Worm (Caenorhabditis elegans) whole organism, L4 larva: ENCODE measurements around the gene ins-21.
A peak's percentile ranks its signal among the peaks of the same experiment; 100 is the strongest.

Source experiments
- R02D3.7 ChIP-seq: fragments of 150-350 bp; sonication (generic microtip); optimal IDR thresholded peaks from 3 replicates; lab custom pipeline; 2014; ENCODE audit warnings: missing biosample characterization, missing genetic modification characterization
- T20F7.1 ChIP-seq: fragments of 200-800 bp; sonication (Bioruptor generic); optimal IDR thresholded peaks from 2 replicates; lab custom pipeline; 2018; ENCODE audit warnings: mild to moderate bottlenecking, missing genetic modification characterization, missing compliant biosample characterization
- T26A8.4 ChIP-seq: fragments of 200-800 bp; sonication (Bioruptor generic); IDR thresholded peaks from 2 replicates; pipeline ENCODE4 v1.3.6; 2022; ENCODE audit warnings: missing genetic modification characterization, missing compliant biosample characterization
- Y5F2A.4 ChIP-seq: fragments of 200-800 bp; sonication (Bioruptor generic); optimal IDR thresholded peaks from 2 replicates; lab custom pipeline; 2018; ENCODE audit warnings: mild to moderate bottlenecking, missing genetic modification characterization, missing compliant biosample characterization
- ZK546.5 ChIP-seq, 2 experiments: sonication (generic microtip); optimal IDR thresholded peaks; 2 replicates each; lab custom pipeline; 2017; ENCODE audit warnings: missing biosample characterization in 2 of 2, missing genetic modification characterization in 2 of 2
- ama-1 ChIP-seq: fragments of 150-350 bp; optimal IDR thresholded peaks from 2 replicates; lab custom pipeline; 2014; ENCODE audit warnings: inconsistent platforms, mixed read lengths
- ctbp-1 ChIP-seq: fragments of 200-800 bp; sonication (Bioruptor generic); IDR thresholded peaks from 2 replicates; pipeline ENCODE4 v1.3.6; 2022; ENCODE audit warnings: missing genetic modification reagents, missing genetic modification characterization, missing compliant biosample characterization
- dmd-6 ChIP-seq: fragments of 200-800 bp; sonication (Bioruptor generic); IDR thresholded peaks from 2 replicates; pipeline ENCODE4 v1.3.6; 2022; ENCODE audit warnings: missing genetic modification reagents, missing genetic modification characterization, missing compliant biosample characterization
- dpl-1 ChIP-seq: fragments of 150-350 bp; optimal IDR thresholded peaks from 2 replicates; lab custom pipeline; 2014; ENCODE audit warnings: missing biosample characterization, missing genetic modification reagents, missing genetic modification characterization
- lim-7 ChIP-seq: fragments of 200-800 bp; sonication (Bioruptor generic); IDR thresholded peaks from 2 replicates; pipeline ENCODE4 v1.3.6; 2022; ENCODE audit warnings: missing genetic modification characterization, missing compliant biosample characterization
- lin-1 ChIP-seq: fragments of 200-800 bp; sonication (Bioruptor generic); IDR thresholded peaks from 2 replicates; pipeline ENCODE4 v1.3.6; 2022; ENCODE audit warnings: missing genetic modification reagents, missing genetic modification characterization, missing compliant biosample characterization
- mes-2 ChIP-seq: sonication (generic microtip); optimal IDR thresholded peaks from 2 replicates; lab custom pipeline; 2016; ENCODE audit warnings: missing genotype, mild to moderate bottlenecking, missing genetic modification characterization, missing compliant biosample characterization; ENCODE audit not compliant: poor library complexity, severe bottlenecking
- nhr-111 ChIP-seq: fragments of 200-800 bp; sonication (Bioruptor generic); optimal IDR thresholded peaks from 2 replicates; lab custom pipeline; 2018; ENCODE audit warnings: mild to moderate bottlenecking, missing genetic modification characterization, missing compliant biosample characterization
- nhr-28 ChIP-seq: fragments of 150-350 bp; optimal IDR thresholded peaks from 2 replicates; lab custom pipeline; 2014; ENCODE audit warnings: missing biosample characterization, missing genetic modification characterization
- nhr-6 ChIP-seq: fragments of 150-350 bp; optimal IDR thresholded peaks from 2 replicates; lab custom pipeline; 2014; ENCODE audit warnings: missing biosample characterization, missing genetic modification characterization
- nhr-77 ChIP-seq: fragments of 150-350 bp; optimal IDR thresholded peaks from 2 replicates; lab custom pipeline; 2014; ENCODE audit warnings: missing biosample characterization, missing genetic modification characterization
- php-3 ChIP-seq: fragments of 200-800 bp; sonication (Bioruptor generic); IDR thresholded peaks from 2 replicates; pipeline ENCODE4 v1.3.6; 2022; ENCODE audit warnings: missing genetic modification reagents, missing genetic modification characterization, missing compliant biosample characterization
- snpc-4 ChIP-seq: fragments of 150-350 bp; optimal IDR thresholded peaks from 2 replicates; lab custom pipeline; 2014; ENCODE audit warnings: missing biosample characterization, missing genetic modification characterization
- tag-97 ChIP-seq: fragments of 200-800 bp; sonication (Bioruptor generic); IDR thresholded peaks from 2 replicates; pipeline ENCODE4 v1.3.6; 2022; ENCODE audit warnings: missing genetic modification characterization, missing compliant biosample characterization
- unc-62 ChIP-seq, 3 experiments: fragments of 150-350 bp in 1 of 3; sonication (generic microtip); optimal IDR thresholded peaks in 2 of 3; peaks in 1 of 3; 1 replicate in 1 of 3; 2 replicates in 2 of 3; lab custom pipeline; 2014 to 2017; ENCODE audit warnings: missing biosample characterization in 3 of 3, missing genetic modification characterization in 3 of 3, missing genetic modification reagents in 3 of 3, missing genotype in 1 of 3
- vab-7 ChIP-seq: fragments of 200-800 bp; sonication (Bioruptor generic); IDR thresholded peaks from 2 replicates; pipeline ENCODE4 v1.3.6; 2022; ENCODE audit warnings: missing genetic modification reagents, missing genetic modification characterization, missing compliant biosample characterization
- ztf-7 ChIP-seq: fragments of 150-350 bp; optimal IDR thresholded peaks from 2 replicates; lab custom pipeline; 2014; ENCODE audit warnings: missing biosample characterization, missing genetic modification characterization

The ins-21 gene

ce11 chrIII:10064140-10064539, 40.6 kb downstream of the ins-21 start, which contains the start of gene ekl-6 (continued):
- TF ChIP-seq nhr-6 (tag; lab: Kevin White, UChicago) (no peak), dpl-1 (GFP tag; lab: Kevin White, UChicago) (peak; percentile 68), snpc-4 (tag; lab: Kevin White, UChicago) (no peak), mes-2 (peak; percentile 98)

- TF ChIP-seq Y5F2A.4 (GFP tag; lab: Kevin White, UChicago) (no peak), ZK546.5 (tag; optimal IDR thresholded peaks at IDR 0.05; lab: Kevin White, UChicago) (no peak), T20F7.1 (GFP tag; lab: Kevin White, UChicago) (no peak), nhr-111 (no peak), vab-7 (GFP tag; lab: Robert Waterston, UW) (no peak), unc-62 (GFP tag; optimal IDR thresholded peaks at IDR 0.05 in 1 of 2; lab: Kevin White, UChicago) (no peak), unc-62 (tag; optimal IDR thresholded peaks at IDR 0.05; lab: Kevin White, UChicago) (no peak), lim-7 (GFP tag; lab: Robert Waterston, UW) (no peak), nhr-28 (tag; lab: Kevin White, UChicago) (no peak), nhr-77 (no peak), ama-1 (no peak), ctbp-1 (no peak), lin-1 (GFP tag; lab: Robert Waterston, UW) (no peak), ztf-7 (no peak), T26A8.4 (GFP tag; lab: Robert Waterston, UW) (no peak), php-3 (GFP tag; lab: Robert Waterston, UW) (no peak), tag-97 (no peak), dmd-6 (GFP tag; lab: Robert Waterston, UW) (no peak), R02D3.7 (tag; lab: Kevin White, UChicago) (no peak)
These were observed 45.7 kb downstream of the ins-21 start, which contains the start of gene T16G12.6 for ce11 chrIII:10069278-10069677. Gene T16G12.6 (plus strand): TSS chrIII:10069578.
